Worm (Caenorhabditis elegans): ENCODE data around the gene sre-55.
A peak's percentile ranks its signal among the peaks of the same experiment; 100 is the strongest.

sre-55 gene

DNA sequence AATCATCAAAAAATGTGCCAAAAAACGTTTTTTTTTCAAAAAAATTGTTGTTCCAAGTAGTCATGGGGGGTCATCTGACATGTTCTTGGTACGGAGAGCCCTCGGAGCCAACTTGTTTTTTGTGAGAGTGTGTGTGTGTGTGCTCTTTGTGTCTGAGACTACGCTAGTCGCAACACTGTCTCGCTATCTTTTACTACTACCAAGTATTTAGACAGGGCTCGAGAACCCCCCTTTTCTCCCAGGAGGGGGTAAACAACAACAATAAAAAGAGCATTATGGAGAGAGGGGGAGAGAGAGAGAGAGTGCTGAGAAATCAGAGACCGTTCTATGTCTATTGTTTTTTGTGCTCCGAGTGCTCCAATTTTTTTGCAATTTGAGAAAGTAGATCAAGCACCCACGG lies 49.7 kb downstream of the sre-55 start:
- no peak for TF ChIP-seq mdl-1 (tag; optimal IDR thresholded peaks at IDR 0.05)
- peak; percentile 59 for TF ChIP-seq nhr-129 (tag; optimal IDR thresholded peaks at IDR 0.05)

DNA sequence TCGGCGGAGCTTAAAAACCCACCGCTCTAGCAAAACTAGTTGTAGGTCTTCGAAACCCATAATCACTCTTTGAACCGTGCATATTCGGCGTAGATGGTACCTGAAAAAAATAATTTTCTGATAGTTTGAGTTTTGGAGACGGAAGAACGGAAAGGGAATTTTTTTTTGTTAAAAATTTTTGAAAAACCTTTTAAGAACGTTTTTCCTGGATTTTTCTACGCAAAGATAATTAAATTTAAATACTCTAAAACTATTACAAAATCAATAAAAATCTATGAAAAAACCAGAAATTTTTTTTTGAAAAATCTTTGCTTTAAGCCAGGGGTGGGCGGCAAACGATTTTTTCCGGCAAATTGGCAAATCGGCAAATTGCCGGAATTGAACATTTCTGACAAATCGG lies 50.3 kb downstream of the sre-55 start, which contains the start of gene marc-5:
Gene marc-5 (minus strand): TSS at position 101 of the 400 bp plus-strand sequence.
- TF ChIP-seq blmp-1 (tag; optimal IDR thresholded peaks at IDR 0.05; ENCODE audit: insufficient read depth) (no peak), R02D3.7 (tag; optimal IDR thresholded peaks at IDR 0.05) (no peak), sma-3 (GFP tag; optimal IDR thresholded peaks at IDR 0.05) (no peak), ztf-11 (tag; optimal IDR thresholded peaks at IDR 0.05) (no peak), Y55F3AM.14 (GFP tag; optimal IDR thresholded peaks at IDR 0.05) (no peak)

Measured in whole organism, L2 larva.